Fruit fly (Drosophila melanogaster) Kc167 (cell line): Measurements from ENCODE around the gene Dlg5.

Experiments
- Myc ChIP-seq: fragments of >200 bp; optimal IDR thresholded peaks from 2 replicates; lab custom pipeline; 2017; ENCODE audit warnings: missing external identifiers
- Sin3A ChIP-seq: fragments of >200 bp; optimal IDR thresholded peaks from 2 replicates; lab custom pipeline; 2018; ENCODE audit warnings: missing external identifiers
- h ChIP-seq: fragments of >200 bp; optimal IDR thresholded peaks from 3 replicates; lab custom pipeline; 2018; ENCODE audit warnings: missing external identifiers
- insv ChIP-seq: fragments of >200 bp; optimal IDR thresholded peaks from 3 replicates; lab custom pipeline; 2018; ENCODE audit warnings: missing external identifiers
- psq ChIP-seq: fragments of >200 bp; optimal IDR thresholded peaks from 2 replicates; lab custom pipeline; 2017; ENCODE audit warnings: missing external identifiers

DNA sequence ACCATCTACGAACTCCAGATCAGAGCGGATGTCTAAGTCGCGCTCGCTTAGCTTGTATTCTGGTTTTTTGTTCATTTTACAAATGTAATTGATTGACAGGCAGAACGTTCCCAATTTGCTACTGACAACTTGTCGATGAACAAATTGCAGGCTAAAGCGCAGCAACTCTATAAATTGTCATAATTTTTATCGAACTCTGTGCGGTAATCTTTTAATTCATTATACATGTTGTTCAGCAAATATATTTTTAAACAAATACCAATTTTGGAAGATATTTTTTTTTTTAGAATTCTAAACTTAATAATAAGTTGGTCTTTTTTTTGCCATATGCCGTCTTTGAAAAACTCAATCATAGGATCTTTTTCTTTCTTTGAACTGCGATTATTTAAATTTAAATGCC lies 4.3 kb upstream of the Dlg5 start, which contains the start of gene CG14930:
- TF ChIP-seq Sin3A (lab: Kevin White, UChicago), result no peak
- TF ChIP-seq Myc (lab: Kevin White, UChicago), result no peak
- TF ChIP-seq insv (lab: Kevin White, UChicago), result no peak
- no peak for TF ChIP-seq h (lab: Kevin White, UChicago)
- no peak for TF ChIP-seq psq (lab: Kevin White, UChicago)
